Fruit fly (Drosophila melanogaster): ENCODE data around the gene muc.
A peak's percentile ranks its signal among the peaks of the same experiment; 100 is the strongest.

Gene muc

dm6 chr2L:7419408-7420304 lies 7.0 kb upstream of the muc start (continued):
- TF ChIP-seq Trl (optimal IDR thresholded peaks at IDR 0.05) (peak; percentile 29 to 40), Trl (GFP tag; optimal IDR thresholded peaks at IDR 0.05) (no peak), CG7839 (tag; optimal IDR thresholded peaks at IDR 0.05) (peak; percentile 38), Adf1 (GFP tag; IDR thresholded peaks at IDR 0.05) (peak; percentile 7; the same call in 1 of the 2 replicates), CG1832 (GFP tag; optimal IDR thresholded peaks at IDR 0.05) (peak; percentile 61), CTCF (GFP tag; optimal IDR thresholded peaks at IDR 0.05) (peak; percentile 89), HLH3B (GFP tag; IDR thresholded peaks at IDR 0.05) (0 out of 2 replicates have a peak, but pooled peaks have one; percentile 9), grau (tag; optimal IDR thresholded peaks at IDR 0.05) (peak; percentile 82), fu2 (GFP tag; optimal IDR thresholded peaks at IDR 0.05) (no peak), CG15269 (tag; optimal IDR thresholded peaks at IDR 0.05) (peak; percentile 48), Ada2b (GFP tag; IDR thresholded peaks at IDR 0.05) (no peak), PHDP (tag; optimal IDR thresholded peaks at IDR 0.05) (peak; percentile 36), CG42726 (GFP tag; IDR thresholded peaks at IDR 0.05; ENCODE audit: partially characterized antibody) (peak; percentile 18; the same call in 1 of the 2 replicates), Hr51 (GFP tag; optimal IDR thresholded peaks at IDR 0.05) (peak in 1 of 2 experiments; percentile 10), CG32532 (GFP tag; IDR thresholded peaks at IDR 0.05) (peak; percentile 42; the same call in 1 of the 2 replicates), CG14014 (GFP tag; IDR thresholded peaks at IDR 0.05) (peak; percentile 40; the same call in 1 of the 2 replicates), CG12155 (GFP tag; optimal IDR thresholded peaks at IDR 0.05) (peak; percentile 93), sens (GFP tag) (peak; percentile 70), Ssrp (tag; optimal IDR thresholded peaks at IDR 0.05) (peak; percentile 17), sens-2 (GFP tag; IDR thresholded peaks at IDR 0.05) (peak; percentile 41; the same call in 1 of the 2 replicates), Optix (GFP tag; IDR thresholded peaks at IDR 0.05) (no peak), CG3847 (GFP tag; IDR thresholded peaks at IDR 0.05) (no peak), CG2120 (GFP tag; optimal IDR thresholded peaks at IDR 0.05) (peak; percentile 68), Fer1 (GFP tag; optimal IDR thresholded peaks at IDR 0.05) (peak; percentile 12), CG3407 (GFP tag; optimal IDR thresholded peaks at IDR 0.05) (no peak), zen2 (GFP tag; IDR thresholded peaks at IDR 0.05; ENCODE audit: partially characterized antibody) (0 out of 3 replicates have a peak, but pooled peaks have one; percentile 35), gem (tag; optimal IDR thresholded peaks at IDR 0.05) (peak; percentile 63), Hand (GFP tag; optimal IDR thresholded peaks at IDR 0.05) (peak; percentile 40), dysf (GFP tag; IDR thresholded peaks at IDR 0.05) (0 out of 3 replicates have a peak, but pooled peaks have one; percentile 27), Sry-β (GFP tag; optimal IDR thresholded peaks at IDR 0.05) (no peak), nom (GFP tag; optimal IDR thresholded peaks at IDR 0.05) (peak; percentile 16), CG15479 (GFP tag; optimal IDR thresholded peaks at IDR 0.05) (peak; percentile 50), Rfx (GFP tag; IDR thresholded peaks at IDR 0.05) (peak; percentile 26; the same call in 1 of the 2 replicates), CG18599 (GFP tag; optimal IDR thresholded peaks at IDR 0.05) (peak; percentile 63), Med (GFP tag) (peak; percentile 81), CG13424 (tag; optimal IDR thresholded peaks at IDR 0.05) (peak; percentile 48), CG9215 (GFP tag; IDR thresholded peaks at IDR 0.05) (peak; percentile 32; the same call in 1 of the 2 replicates), nmo (GFP tag; optimal IDR thresholded peaks at IDR 0.05) (peak; percentile 16), CoRest (tag; optimal IDR thresholded peaks at IDR 0.05) (no peak), Ptx1 (GFP tag; IDR thresholded peaks at IDR 0.05) (0 out of 2 replicates have a peak, but pooled peaks have one; percentile 34), bsh (GFP tag; optimal IDR thresholded peaks at IDR 0.05) (peak in 1 of 2 experiments; percentile 43), CG11504 (tag; optimal IDR thresholded peaks at IDR 0.05) (peak; percentile 48), CG8290 (GFP tag; optimal IDR thresholded peaks at IDR 0.05) (peak; percentile 96), CG8290 (tag; optimal IDR thresholded peaks at IDR 0.05) (peak; percentile 41 to 69), CG6791 (GFP tag; IDR thresholded peaks at IDR 0.05; ENCODE audit: partially characterized antibody) (peak; percentile 70; the same call in 2 of the 3 replicates), ci (GFP tag; IDR thresholded peaks at IDR 0.05) (0 out of 3 replicates have a peak, but pooled peaks have one; percentile 50), CG30403 (GFP tag; optimal IDR thresholded peaks at IDR 0.05) (peak; percentile 22), ken (GFP tag; IDR thresholded peaks at IDR 0.05) (no peak)

All from whole organism, embryonic.